Fruit fly (Drosophila melanogaster) whole organism, pupa: ENCODE measurements around the gene Cpr65Au.

Source experiments
- CG10348 ChIP-seq: fragments of 200-800 bp; sonication (Bioruptor generic); IDR thresholded peaks from 2 replicates; pipeline ENCODE4 v1.3.6; 2022; ENCODE audit warnings: missing biosample characterization, missing genetic modification characterization
- CG14655 ChIP-seq: fragments of 200-800 bp; sonication (Bioruptor generic); optimal IDR thresholded peaks from 3 replicates; lab custom pipeline; 2017; ENCODE audit warnings: mild to moderate bottlenecking, missing biosample characterization, missing genetic modification reagents, missing genetic modification characterization
- CG15710 ChIP-seq: fragments of 200-800 bp; sonication (Bioruptor generic); optimal IDR thresholded peaks from 2 replicates; lab custom pipeline; 2018; ENCODE audit warnings: missing biosample characterization, mild to moderate bottlenecking, missing genetic modification characterization, moderate library complexity
- CG8159 ChIP-seq: fragments of 200-800 bp; sonication (Bioruptor generic); optimal IDR thresholded peaks from 3 replicates; lab custom pipeline; 2018; ENCODE audit warnings: missing biosample characterization, mild to moderate bottlenecking, missing genetic modification characterization, moderate library complexity
- Ets98B ChIP-seq: fragments of 200-800 bp; sonication (Bioruptor generic); IDR thresholded peaks from 2 replicates; pipeline ENCODE4 v1.3.6; 2022; ENCODE audit warnings: missing biosample characterization, missing genetic modification characterization
- fd96Ca ChIP-seq: fragments of 200-800 bp; sonication (Bioruptor generic); IDR thresholded peaks from 3 replicates; pipeline ENCODE4 v1.3.6; 2022; ENCODE audit warnings: missing biosample characterization, missing genetic modification characterization

- TF ChIP-seq CG8159 (tag; lab: Kevin White, UChicago) (no peak), fd96Ca (no peak), CG10348 (GFP tag; lab: Robert Waterston, UW) (no peak), CG14655 (no peak), CG15710 (no peak), Ets98B (GFP tag; lab: Robert Waterston, UW) (no peak)
These were observed 6.7 kb upstream of the Cpr65Au start for dm6 chr3L:6138586-6138985.
